Fruit fly (Drosophila melanogaster): ENCODE measurements around the gene sstn.

DNA sequence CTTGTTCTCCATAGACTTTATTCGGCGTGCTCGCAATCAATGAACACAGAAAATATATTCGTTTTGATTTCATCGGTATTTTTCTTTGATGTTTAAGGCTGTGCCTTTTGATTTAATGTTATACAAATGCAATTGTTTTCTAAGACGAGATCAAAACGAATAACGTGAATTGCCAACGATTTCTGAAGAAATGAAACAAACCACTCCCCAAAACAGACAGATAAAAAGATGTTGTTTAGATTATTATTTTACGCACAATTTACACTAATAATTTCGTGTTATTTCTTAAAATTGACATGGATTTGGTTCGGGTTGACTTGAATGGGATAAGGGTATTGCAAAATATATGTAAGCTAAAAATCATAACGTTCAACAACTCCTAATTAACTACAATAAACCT is 36.8 kb upstream of the sstn start, which contains the start of gene CG13457:
- TF ChIP-seq CG32121 (GFP tag; IDR thresholded peaks at IDR 0.05) (no peak), D1 (tag; optimal IDR thresholded peaks at IDR 0.05) (no peak), Ets98B (GFP tag; IDR thresholded peaks at IDR 0.05) (no peak)
